Fruit fly (Drosophila melanogaster): Measurements from ENCODE around the gene Hipk.

The Hipk gene

dm6 chr3L:611639-612611 is 69.1 kb downstream of the Hipk start (continued):
- peak; percentile 45 for TF ChIP-seq CG30431 (GFP tag; optimal IDR thresholded peaks at IDR 0.05)
- peak; percentile 59 for TF ChIP-seq ranshi (GFP tag; IDR thresholded peaks at IDR 0.05)
- TF ChIP-seq Ets65A (GFP tag) = peak; percentile 96
- TF ChIP-seq CG6689 (GFP tag; IDR thresholded peaks at IDR 0.05) = peak; percentile 73
- no peak for TF ChIP-seq slp2 (GFP tag; optimal IDR thresholded peaks at IDR 0.05)
- TF ChIP-seq CG10462 (GFP tag; optimal IDR thresholded peaks at IDR 0.05) = no peak
- peak; percentile 63 for TF ChIP-seq Mad (GFP tag; optimal IDR thresholded peaks at IDR 0.05)
- TF ChIP-seq vvl (GFP tag; IDR thresholded peaks at IDR 0.05) = peak; percentile 82; the same call in 1 of the 2 replicates
- TF ChIP-seq crol (GFP tag; IDR thresholded peaks at IDR 0.05) = peak; percentile 70
- TF ChIP-seq CG2875 (GFP tag; optimal IDR thresholded peaks at IDR 0.05) = peak; percentile 63
- peak; percentile 51 for TF ChIP-seq CG10979 (tag; optimal IDR thresholded peaks at IDR 0.05)
- TF ChIP-seq h (optimal IDR thresholded peaks at IDR 0.05) = no peak
- no peak for TF ChIP-seq Bteb2 (GFP tag; optimal IDR thresholded peaks at IDR 0.05)
- peak; percentile 72 for TF ChIP-seq CG5953 (GFP tag; IDR thresholded peaks at IDR 0.05)
- TF ChIP-seq mam (GFP tag; optimal IDR thresholded peaks at IDR 0.05) = peak; percentile 48
- peak; percentile 84 for TF ChIP-seq CG17912 (GFP tag; optimal IDR thresholded peaks at IDR 0.05)
- TF ChIP-seq fru (optimal IDR thresholded peaks at IDR 0.05) = no peak
- TF ChIP-seq exex (tag; optimal IDR thresholded peaks at IDR 0.05) = peak; percentile 17
- TF ChIP-seq CG4282 (GFP tag; optimal IDR thresholded peaks at IDR 0.05) = peak; percentile 43
- no peak for TF ChIP-seq TFAM (GFP tag; optimal IDR thresholded peaks at IDR 0.05)
- TF ChIP-seq CG4820 (GFP tag; optimal IDR thresholded peaks at IDR 0.05) = peak; percentile 43
- peak; percentile 71 for TF ChIP-seq CG17361 (GFP tag; IDR thresholded peaks at IDR 0.05)
- TF ChIP-seq salm (tag; optimal IDR thresholded peaks at IDR 0.05) = no peak
- TF ChIP-seq CG10543 (GFP tag; optimal IDR thresholded peaks at IDR 0.05) = peak; percentile 86
- no peak for TF ChIP-seq gro (GFP tag; optimal IDR thresholded peaks at IDR 0.05)
- TF ChIP-seq CG9932 (GFP tag; IDR thresholded peaks at IDR 0.05) = peak; percentile 82
- peak; percentile 75 for TF ChIP-seq CG12219 (GFP tag; optimal IDR thresholded peaks at IDR 0.05)
- TF ChIP-seq ac (GFP tag; optimal IDR thresholded peaks at IDR 0.05) = peak; percentile 32
- peak; percentile 47 for TF ChIP-seq tap (tag; optimal IDR thresholded peaks at IDR 0.05)
- TF ChIP-seq CG8478 (optimal IDR thresholded peaks at IDR 0.05) = no peak
- no peak for TF ChIP-seq CG13287 (GFP tag; IDR thresholded peaks at IDR 0.05; ENCODE audit: partially characterized antibody)
- no peak for TF ChIP-seq CG14860 (GFP tag; IDR thresholded peaks at IDR 0.05; ENCODE audit: partially characterized antibody)
- TF ChIP-seq CG31365 (tag; optimal IDR thresholded peaks at IDR 0.05) = peak; percentile 57
- no peak for TF ChIP-seq Sry-β (GFP tag; optimal IDR thresholded peaks at IDR 0.05)
- no peak for TF ChIP-seq CG16813 (GFP tag; IDR thresholded peaks at IDR 0.05; ENCODE audit: partially characterized antibody)
- peak; percentile 66 for TF ChIP-seq jumu (GFP tag; optimal IDR thresholded peaks at IDR 0.05)
- TF ChIP-seq CG4328 (GFP tag; optimal IDR thresholded peaks at IDR 0.05) = peak; percentile 89
- peak; percentile 60; the same call in 1 of the 2 replicates for TF ChIP-seq CG17612 (GFP tag; IDR thresholded peaks at IDR 0.05)
- no peak for TF ChIP-seq Dp (GFP tag; optimal IDR thresholded peaks at IDR 0.05)
- TF ChIP-seq Elba2 (GFP tag; optimal IDR thresholded peaks at IDR 0.05) = no peak
- peak; percentile 77 for TF ChIP-seq Rx (GFP tag; IDR thresholded peaks at IDR 0.05)
- peak; percentile 74 for TF ChIP-seq Fer1 (GFP tag; optimal IDR thresholded peaks at IDR 0.05)
- peak; percentile 79 for TF ChIP-seq CG12659 (GFP tag; optimal IDR thresholded peaks at IDR 0.05)
- peak; percentile 60; the same call in 1 of the 2 replicates for TF ChIP-seq esg (GFP tag; conservative IDR thresholded peaks at IDR 0.05)
- TF ChIP-seq dpn (GFP tag; optimal IDR thresholded peaks at IDR 0.05) = peak; percentile 70 to 73
- TF ChIP-seq CG3281 (GFP tag; optimal IDR thresholded peaks at IDR 0.05) = peak; percentile 85
- peak; percentile 59 for TF ChIP-seq CG12391 (tag; optimal IDR thresholded peaks at IDR 0.05)
- peak; percentile 75 for TF ChIP-seq Mrtf (GFP tag; IDR thresholded peaks at IDR 0.05)
- TF ChIP-seq CG10654 (GFP tag; optimal IDR thresholded peaks at IDR 0.05) = peak; percentile 48
- no peak for TF ChIP-seq Lpt (GFP tag; optimal IDR thresholded peaks at IDR 0.05)

Data from whole organism, embryonic.